Fruit fly (Drosophila melanogaster) whole organism, embryonic: ENCODE data around the gene CG4757.
A peak's percentile ranks its signal among the peaks of the same experiment; 100 is the strongest.

ENCODE experiments used
- Abd-B ChIP-seq: fragments of 200-800 bp; sonication (Bioruptor generic); optimal IDR thresholded peaks from 2 replicates; lab custom pipeline; 2018; ENCODE audit warnings: missing biosample characterization, mild to moderate bottlenecking, missing genetic modification characterization, moderate library complexity
- Awh ChIP-seq: fragments of 200-800 bp; sonication (Bioruptor generic); IDR thresholded peaks from 2 replicates; pipeline ENCODE4, ENCODE4 v1.3.6; 2022; ENCODE audit warnings: missing biosample characterization, missing genetic modification characterization
- BtbVII ChIP-seq: fragments of 200-800 bp; sonication (Bioruptor generic); optimal IDR thresholded peaks from 3 replicates; lab custom pipeline; 2017; ENCODE audit warnings: missing biosample characterization, mild to moderate bottlenecking, missing genetic modification characterization
- CG11696 ChIP-seq: fragments of 200-800 bp; sonication (Bioruptor generic); IDR thresholded peaks from 2 replicates; pipeline ENCODE4 v1.3.6; 2022; ENCODE audit warnings: missing biosample characterization, missing genetic modification characterization
- CG13424 ChIP-seq: fragments of 200-800 bp; sonication (Bioruptor generic); optimal IDR thresholded peaks from 2 replicates; lab custom pipeline; 2019; ENCODE audit warnings: missing biosample characterization, mild to moderate bottlenecking, missing genetic modification characterization, moderate library complexity
- CG13624 ChIP-seq: fragments of 200-800 bp; sonication (Bioruptor generic); optimal IDR thresholded peaks from 2 replicates; lab custom pipeline; 2016; ENCODE audit warnings: missing biosample characterization, missing genetic modification characterization
- CG15011 ChIP-seq: fragments of 200-800 bp; sonication (Bioruptor generic); optimal IDR thresholded peaks from 3 replicates; lab custom pipeline; 2018; ENCODE audit warnings: missing biosample characterization, mild to moderate bottlenecking, missing genetic modification characterization
- CG15073 ChIP-seq: fragments of 200-800 bp; sonication (Bioruptor generic); optimal IDR thresholded peaks from 2 replicates; lab custom pipeline; 2016; ENCODE audit warnings: missing biosample characterization, missing genetic modification characterization
- CG17328 ChIP-seq: fragments of 200-800 bp; sonication (Bioruptor generic); IDR thresholded peaks from 2 replicates; pipeline ENCODE4 v1.3.6; 2022; ENCODE audit warnings: missing biosample characterization, missing genetic modification characterization
- CG17385 ChIP-seq: fragments of 200-800 bp; sonication (Bioruptor generic); optimal IDR thresholded peaks from 3 replicates; lab custom pipeline; 2018; ENCODE audit warnings: missing biosample characterization, mild to moderate bottlenecking, missing genetic modification characterization
- CG17612 ChIP-seq: fragments of 200-800 bp; sonication (Bioruptor generic); IDR thresholded peaks from 2 replicates; pipeline ENCODE4 v1.3.6; 2022; ENCODE audit warnings: missing biosample characterization, missing genetic modification characterization
- CG2875 ChIP-seq: fragments of 200-800 bp; sonication (Bioruptor generic); optimal IDR thresholded peaks from 2 replicates; lab custom pipeline; 2017; ENCODE audit warnings: missing biosample characterization, mild to moderate bottlenecking, missing genetic modification characterization, missing genetic modification reagents
- CG30020 ChIP-seq: fragments of 200-800 bp; optimal IDR thresholded peaks from 2 replicates; lab custom pipeline; 2019; ENCODE audit warnings: missing biosample characterization, mild to moderate bottlenecking, missing genetic modification characterization, moderate library complexity
- CG31365 ChIP-seq: fragments of 200-800 bp; sonication (Bioruptor generic); optimal IDR thresholded peaks from 2 replicates; lab custom pipeline; 2018; ENCODE audit warnings: missing biosample characterization, mild to moderate bottlenecking, missing genetic modification characterization
- CG32767 ChIP-seq: fragments of 200-800 bp; sonication (Bioruptor generic); IDR thresholded peaks from 2 replicates; pipeline ENCODE4 v1.3.6; 2022; ENCODE audit warnings: missing biosample characterization, missing genetic modification characterization
- CG4424 ChIP-seq: fragments of 200-800 bp; sonication (Bioruptor generic); optimal IDR thresholded peaks from 3 replicates; lab custom pipeline; 2016; ENCODE audit warnings: missing biosample characterization, missing genetic modification characterization
- CG4854 ChIP-seq: fragments of 200-800 bp; sonication (Bioruptor generic); optimal IDR thresholded peaks from 2 replicates; lab custom pipeline; 2016; ENCODE audit warnings: missing biosample characterization, missing genetic modification characterization, inconsistent platforms
- CG7372 ChIP-seq: fragments of 200-800 bp; sonication (Bioruptor generic); IDR thresholded peaks from 2 replicates; pipeline ENCODE4 v1.3.6; 2022; ENCODE audit warnings: missing biosample characterization, missing genetic modification characterization
- CG7839 ChIP-seq: fragments of 200-800 bp; sonication (Bioruptor generic); optimal IDR thresholded peaks from 3 replicates; lab custom pipeline; 2018; ENCODE audit warnings: missing biosample characterization, mild to moderate bottlenecking, missing genetic modification characterization, moderate library complexity
- CG8281 ChIP-seq: fragments of 200-800 bp; sonication (Bioruptor generic); optimal IDR thresholded peaks from 2 replicates; lab custom pipeline; 2018; ENCODE audit warnings: missing biosample characterization, mild to moderate bottlenecking, missing genetic modification characterization, moderate library complexity
- CHES-1-like ChIP-seq: fragments of 200-800 bp; sonication (Bioruptor generic); optimal IDR thresholded peaks from 2 replicates; lab custom pipeline; 2016; ENCODE audit warnings: missing biosample characterization, missing genetic modification characterization
- Dp ChIP-seq: fragments of 200-800 bp; sonication (Bioruptor generic); optimal IDR thresholded peaks from 2 replicates; lab custom pipeline; 2018; ENCODE audit warnings: missing biosample characterization, mild to moderate bottlenecking, missing genetic modification characterization, moderate library complexity
- Drgx ChIP-seq: fragments of 200-800 bp; sonication (Bioruptor generic); IDR thresholded peaks from 2 replicates; pipeline ENCODE4 v1.3.6; 2022; ENCODE audit warnings: missing biosample characterization, missing genetic modification characterization
- Hr51 ChIP-seq, 2 experiments: fragments of 200-800 bp; sonication (Bioruptor generic); optimal IDR thresholded peaks; 2 replicates in 1 of 2; 3 replicates in 1 of 2; lab custom pipeline; 2016 to 2018; ENCODE audit warnings: missing biosample characterization in 2 of 2, missing genetic modification characterization in 2 of 2, mild to moderate bottlenecking in 1 of 2, moderate library complexity in 1 of 2
- MESR4 ChIP-seq: fragments of 200-800 bp; sonication (Bioruptor generic); optimal IDR thresholded peaks from 2 replicates; lab custom pipeline; 2018; ENCODE audit warnings: missing biosample characterization, mild to moderate bottlenecking, missing genetic modification characterization, moderate library complexity
- Myb ChIP-seq: fragments of 200-800 bp; sonication (Bioruptor generic); optimal IDR thresholded peaks from 2 replicates; lab custom pipeline; 2016; ENCODE audit warnings: missing biosample characterization, missing genetic modification characterization
- NC2α ChIP-seq: fragments of 200-800 bp; sonication (Bioruptor generic); optimal IDR thresholded peaks from 2 replicates; lab custom pipeline; 2016; ENCODE audit warnings: missing biosample characterization, missing genetic modification characterization
- Optix ChIP-seq: fragments of 200-800 bp; sonication (Bioruptor generic); IDR thresholded peaks from 3 replicates; pipeline ENCODE4 v1.3.6; 2022; ENCODE audit warnings: missing biosample characterization, missing genetic modification characterization
- PHDP ChIP-seq: fragments of 200-800 bp; sonication (Bioruptor generic); optimal IDR thresholded peaks from 3 replicates; lab custom pipeline; 2018; ENCODE audit warnings: missing biosample characterization, mild to moderate bottlenecking, missing genetic modification characterization, moderate library complexity
- Ptx1 ChIP-seq: fragments of 200-800 bp; sonication (Bioruptor generic); IDR thresholded peaks from 2 replicates; pipeline ENCODE4 v1.3.6; 2022; ENCODE audit warnings: missing biosample characterization, missing genetic modification characterization
- Scr ChIP-seq: fragments of 200-800 bp; sonication (Bioruptor generic); IDR thresholded peaks from 2 replicates; pipeline ENCODE4 v1.3.6; 2022; ENCODE audit warnings: missing biosample characterization, missing genetic modification characterization; ENCODE audit not compliant: partially characterized antibody
- Tbp ChIP-seq: fragments of >200 bp; optimal IDR thresholded peaks from 2 replicates; lab custom pipeline; 2018; ENCODE audit warnings: missing biosample characterization, missing genetic modification characterization
- YL-1 ChIP-seq: fragments of 200-800 bp; sonication (Bioruptor generic); optimal IDR thresholded peaks from 3 replicates; lab custom pipeline; 2017; ENCODE audit warnings: missing biosample characterization, mild to moderate bottlenecking, missing genetic modification characterization
- az2 ChIP-seq: fragments of 200-800 bp; sonication (Bioruptor generic); optimal IDR thresholded peaks from 3 replicates; lab custom pipeline; 2016; ENCODE audit warnings: missing biosample characterization, missing genetic modification characterization
- dan ChIP-seq: fragments of 200-800 bp; sonication (Bioruptor generic); IDR thresholded peaks from 2 replicates; pipeline ENCODE4 v1.3.6; 2022; ENCODE audit warnings: missing biosample characterization, missing genetic modification characterization
- dpn ChIP-seq, 2 experiments: fragments of 200-800 bp; sonication (Bioruptor generic); optimal IDR thresholded peaks; 3 replicates each; lab custom pipeline; 2016; ENCODE audit warnings: missing biosample characterization in 2 of 2, missing genetic modification characterization in 2 of 2
- fd64A ChIP-seq: fragments of 200-800 bp; sonication (Bioruptor generic); optimal IDR thresholded peaks from 3 replicates; lab custom pipeline; 2018; ENCODE audit warnings: missing biosample characterization, mild to moderate bottlenecking, missing genetic modification characterization
- hb ChIP-seq: fragments of 200-800 bp; sonication (Bioruptor generic); IDR thresholded peaks from 3 replicates; pipeline ENCODE4 v1.3.6; 2022; ENCODE audit warnings: missing biosample characterization, missing genetic modification characterization; ENCODE audit not compliant: partially characterized antibody
- ind ChIP-seq: fragments of 200-800 bp; sonication (Bioruptor generic); optimal IDR thresholded peaks from 3 replicates; lab custom pipeline; 2016; ENCODE audit warnings: missing biosample characterization, missing genetic modification characterization
- kah ChIP-seq: fragments of 200-800 bp; sonication (Bioruptor generic); optimal IDR thresholded peaks from 2 replicates; lab custom pipeline; 2018; ENCODE audit warnings: missing biosample characterization, mild to moderate bottlenecking, missing genetic modification characterization
- lbe ChIP-seq: fragments of 200-800 bp; sonication (Bioruptor generic); optimal IDR thresholded peaks from 2 replicates; lab custom pipeline; 2016; ENCODE audit warnings: missing biosample characterization, mild to moderate bottlenecking, missing genetic modification characterization
- nmo ChIP-seq: fragments of 200-800 bp; sonication (Bioruptor generic); optimal IDR thresholded peaks from 2 replicates; lab custom pipeline; 2018; ENCODE audit warnings: missing biosample characterization, mild to moderate bottlenecking, missing genetic modification characterization, moderate library complexity
- org-1 ChIP-seq: fragments of 200-800 bp; sonication (Bioruptor generic); optimal IDR thresholded peaks from 2 replicates; lab custom pipeline; 2017; ENCODE audit warnings: missing biosample characterization, missing genetic modification characterization
- sc ChIP-seq, 3 experiments: fragments of >200 bp in 2 of 3; fragments of 200-800 bp in 1 of 3; sonication (Bioruptor generic) in 1 of 3; optimal IDR thresholded peaks; 2 replicates in 2 of 3; 3 replicates in 1 of 3; lab custom pipeline; 2017; ENCODE audit warnings: mild to moderate bottlenecking in 1 of 3, missing biosample characterization in 1 of 3, missing genetic modification characterization in 1 of 3, missing genetic modification reagents in 1 of 3
- schlank ChIP-seq: fragments of 200-800 bp; sonication (Bioruptor generic); optimal IDR thresholded peaks from 2 replicates; lab custom pipeline; 2018; ENCODE audit warnings: missing biosample characterization, mild to moderate bottlenecking, missing genetic modification characterization
- sens-2 ChIP-seq: fragments of 200-800 bp; sonication (Bioruptor generic); IDR thresholded peaks from 2 replicates; pipeline ENCODE4 v1.3.6; 2022; ENCODE audit warnings: missing biosample characterization, missing genetic modification characterization
- slbo ChIP-seq: fragments of 200-800 bp; sonication (Bioruptor generic); IDR thresholded peaks from 2 replicates; pipeline ENCODE4 v1.3.6; 2022; ENCODE audit warnings: missing biosample characterization, missing genetic modification characterization
- sr ChIP-seq: fragments of 200-800 bp; sonication (Bioruptor generic); IDR thresholded peaks from 3 replicates; pipeline ENCODE4 v1.3.6; 2022; ENCODE audit warnings: missing biosample characterization, missing genetic modification characterization
- wdn ChIP-seq: fragments of 200-800 bp; sonication (Bioruptor generic); IDR thresholded peaks from 2 replicates; pipeline ENCODE4 v1.3.6; 2022; ENCODE audit warnings: missing biosample characterization, missing genetic modification characterization

The CG4757 gene

DNA sequence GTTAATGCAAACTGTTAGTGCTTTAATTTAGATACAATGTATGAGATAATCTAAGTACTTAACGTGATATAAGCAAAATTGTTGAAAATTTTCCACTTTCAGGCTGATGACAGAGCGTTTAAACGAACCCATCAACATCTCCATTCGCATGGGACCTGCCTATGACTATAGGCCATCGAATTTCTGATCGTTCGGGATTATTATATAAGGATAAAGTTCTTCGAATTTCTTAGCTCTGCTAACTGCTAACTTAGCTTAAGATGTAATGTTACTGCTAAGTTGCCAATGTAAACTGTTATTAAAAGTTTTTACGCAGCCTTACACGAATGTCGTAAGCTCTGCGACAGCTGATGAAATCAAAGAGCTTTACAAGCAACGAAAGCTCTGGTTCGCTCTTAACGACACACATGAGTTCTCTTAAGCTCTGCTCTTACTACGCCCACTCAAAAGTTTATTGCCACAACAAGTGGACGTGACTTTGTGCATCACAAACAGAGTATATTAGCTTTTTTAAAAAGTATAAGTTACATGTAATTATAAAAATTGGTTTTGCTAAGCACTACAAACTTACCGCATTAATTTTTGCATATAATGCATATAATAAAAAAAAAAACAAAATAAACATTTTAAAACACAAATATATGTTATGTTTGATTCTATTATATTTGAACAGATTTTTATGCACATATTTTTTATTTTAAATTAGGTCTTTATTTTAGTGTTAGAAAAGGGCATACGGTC lies 35.8 kb downstream of the CG4757 start (continued):
- TF ChIP-seq lbe (GFP tag; lab: Kevin White, UChicago) (peak; percentile 85), CG11696 (GFP tag; lab: Robert Waterston, UW) (peak; percentile 86), CG15073 (GFP tag; lab: Kevin White, UChicago) (peak; percentile 70), schlank (peak; percentile 89), CG13624 (GFP tag; lab: Kevin White, UChicago) (peak; percentile 97), dan (peak; percentile 64; the same call in 1 of the 2 replicates), hb (GFP tag; lab: Robert Waterston, UW) (no peak), CHES-1-like (peak; percentile 85), sens-2 (peak; percentile 82), sr (GFP tag; lab: Robert Waterston, UW) (peak; percentile 94), CG17328 (GFP tag; lab: Robert Waterston, UW) (peak; percentile 95), CG30020 (tag; lab: Kevin White, UChicago) (peak; percentile 75), CG13424 (tag; lab: Kevin White, UChicago) (peak; percentile 99), Drgx (GFP tag; lab: Robert Waterston, UW) (peak; percentile 98), dpn (GFP tag; optimal IDR thresholded peaks at IDR 0.05; lab: Kevin White, UChicago) (peak; percentile 96 to 97), CG4854 (GFP tag; lab: Kevin White, UChicago) (peak; percentile 85), MESR4 (GFP tag; lab: Kevin White, UChicago) (peak; percentile 19), Scr (GFP tag; lab: Robert Waterston, UW) (no peak), NC2α (GFP tag; lab: Kevin White, UChicago) (peak; percentile 77), Tbp (GFP tag; lab: Kevin White, UChicago) (no peak), Myb (GFP tag; lab: Kevin White, UChicago) (peak; percentile 69), fd64A (peak; percentile 85), CG15011 (GFP tag; lab: Kevin White, UChicago) (peak; percentile 98), wdn (peak; percentile 97), CG7839 (peak; percentile 100), CG7372 (GFP tag; lab: Robert Waterston, UW) (peak; percentile 99), sc (optimal IDR thresholded peaks at IDR 0.05; lab: Kevin White, UChicago) (no peak), sc (GFP tag; optimal IDR thresholded peaks at IDR 0.05; lab: Kevin White, UChicago) (peak; percentile 97), CG4424 (GFP tag; lab: Kevin White, UChicago) (peak; percentile 98), az2 (GFP tag; lab: Kevin White, UChicago) (peak; percentile 96), Optix (GFP tag; lab: Robert Waterston, UW) (no peak; the same call in 2 of the 3 replicates), CG17385 (peak; percentile 96), kah (peak; percentile 97), Hr51 (GFP tag; optimal IDR thresholded peaks at IDR 0.05; lab: Kevin White, UChicago) (peak; percentile 93 to 100), Abd-B (peak; percentile 100), CG2875 (peak; percentile 96), Dp (GFP tag; lab: Kevin White, UChicago) (peak; percentile 23), Ptx1 (GFP tag; lab: Robert Waterston, UW) (peak; percentile 99), Awh (GFP tag; lab: Robert Waterston, UW) (peak; percentile 97), org-1 (GFP tag; lab: Kevin White, UChicago) (peak; percentile 98), slbo (GFP tag; lab: Robert Waterston, UW) (peak; percentile 99), YL-1 (GFP tag; lab: Kevin White, UChicago) (peak; percentile 90), PHDP (peak; percentile 99), BtbVII (GFP tag; lab: Kevin White, UChicago) (peak; percentile 98), nmo (GFP tag; lab: Kevin White, UChicago) (peak; percentile 100), CG17612 (peak; percentile 95), CG8281 (peak; percentile 93), ind (GFP tag; lab: Kevin White, UChicago) (peak; percentile 98), CG31365 (tag; lab: Kevin White, UChicago) (peak; percentile 66), CG32767 (GFP tag; lab: Robert Waterston, UW) (peak; percentile 99)
